Worm (Caenorhabditis elegans) whole organism, early embryonic: Measurements from ENCODE around the gene dyn-1.

Source experiments
- B0310.2 ChIP-seq: sonication (generic microtip); optimal IDR thresholded peaks from 2 replicates; lab custom pipeline; 2016; ENCODE audit warnings: mild to moderate bottlenecking, missing genetic modification characterization, missing compliant biosample characterization
- F13C5.2 ChIP-seq: sonication (generic microtip); optimal IDR thresholded peaks from 2 replicates; lab custom pipeline; 2017; ENCODE audit warnings: mild to moderate bottlenecking, missing genetic modification characterization, inconsistent platforms, missing compliant biosample characterization
- aly-1 ChIP-seq: sonication (generic microtip); optimal IDR thresholded peaks from 2 replicates; lab custom pipeline; 2016; ENCODE audit warnings: missing genetic modification characterization, missing compliant biosample characterization
- ama-1 ChIP-seq: fragments of 150-350 bp; optimal IDR thresholded peaks from 2 replicates; lab custom pipeline; 2014
- ceh-13 ChIP-seq: fragments of 200-800 bp; sonication (Bioruptor generic); optimal IDR thresholded peaks from 2 replicates; lab custom pipeline; 2018; ENCODE audit warnings: mild to moderate bottlenecking, missing genetic modification characterization, missing compliant biosample characterization
- ceh-36 ChIP-seq: sonication (generic microtip); optimal IDR thresholded peaks from 2 replicates; lab custom pipeline; 2016; ENCODE audit warnings: missing genetic modification characterization, inconsistent platforms, missing compliant biosample characterization
- ets-7 ChIP-seq: sonication (generic microtip); optimal IDR thresholded peaks from 2 replicates; lab custom pipeline; 2016; ENCODE audit warnings: missing genotype, missing genetic modification characterization, missing compliant biosample characterization
- flt-1 ChIP-seq: fragments of 200-800 bp; sonication (Bioruptor generic); IDR thresholded peaks from 2 replicates; pipeline ENCODE4 v1.3.6; 2022; ENCODE audit warnings: missing genetic modification characterization, missing compliant biosample characterization
- hmbx-1 ChIP-seq: sonication (generic microtip); optimal IDR thresholded peaks from 2 replicates; lab custom pipeline; 2016; ENCODE audit warnings: mild to moderate bottlenecking, missing genetic modification characterization, missing compliant biosample characterization
- hmg-4 ChIP-seq: fragments of 200-800 bp; sonication (Bioruptor generic); optimal IDR thresholded peaks from 2 replicates; lab custom pipeline; 2018; ENCODE audit warnings: mild to moderate bottlenecking, missing genetic modification characterization, missing compliant biosample characterization
- hnd-1 ChIP-seq: sonication (generic microtip); optimal IDR thresholded peaks from 2 replicates; lab custom pipeline; 2016; ENCODE audit warnings: missing genetic modification characterization, missing compliant biosample characterization
- pes-1 ChIP-seq: fragments of 200-800 bp; sonication (Bioruptor generic); IDR thresholded peaks from 2 replicates; pipeline ENCODE4 v1.3.6; 2022; ENCODE audit warnings: missing genetic modification reagents, missing genetic modification characterization, missing compliant biosample characterization
- scrt-1 ChIP-seq: fragments of 200-800 bp; sonication (Bioruptor generic); IDR thresholded peaks from 2 replicates; pipeline ENCODE4 v1.3.6; 2022; ENCODE audit warnings: missing genetic modification characterization, missing compliant biosample characterization
- sea-1 ChIP-seq: fragments of 200-800 bp; sonication (Bioruptor generic); conservative IDR thresholded peaks from 2 replicates; pipeline ENCODE4 v1.3.6; 2022; ENCODE audit warnings: missing genetic modification characterization, missing compliant biosample characterization
- tbx-11 ChIP-seq: fragments of 200-800 bp; sonication (Bioruptor generic); IDR thresholded peaks from 2 replicates; pipeline ENCODE4 v1.3.6; 2022; ENCODE audit warnings: missing genetic modification characterization, missing compliant biosample characterization
- tbx-37 ChIP-seq: fragments of 200-800 bp; sonication (Bioruptor generic); conservative IDR thresholded peaks from 2 replicates; pipeline ENCODE4 v1.3.6; 2022; ENCODE audit warnings: missing genetic modification reagents, missing genetic modification characterization, missing compliant biosample characterization
- tra-4 ChIP-seq: sonication (generic microtip); optimal IDR thresholded peaks from 2 replicates; lab custom pipeline; 2017; ENCODE audit warnings: missing genetic modification characterization, missing compliant biosample characterization

dyn-1 gene

ce11 chrX:15559473-15559872, 9.2 kb upstream of the dyn-1 start:
- TF ChIP-seq hmg-4 (GFP tag; lab: Kevin White, UChicago) (no peak), B0310.2 (tag; lab: Kevin White, UChicago) (no peak), scrt-1 (GFP tag; lab: Robert Waterston, UW) (no peak), flt-1 (no peak), aly-1 (no peak), tbx-11 (GFP tag; lab: Robert Waterston, UW) (no peak), hmbx-1 (tag; lab: Kevin White, UChicago) (no peak), F13C5.2 (tag; lab: Kevin White, UChicago) (no peak), tra-4 (tag; lab: Kevin White, UChicago) (no peak), sea-1 (GFP tag; lab: Robert Waterston, UW) (no peak)

ce11 chrX:15564338-15564737, 4.4 kb upstream of the dyn-1 start:
- TF ChIP-seq hmg-4 (GFP tag; lab: Kevin White, UChicago) (no peak), F13C5.2 (tag; lab: Kevin White, UChicago) (no peak), tbx-11 (GFP tag; lab: Robert Waterston, UW) (no peak), pes-1 (GFP tag; lab: Robert Waterston, UW) (no peak), aly-1 (no peak), ets-7 (tag; lab: Kevin White, UChicago) (no peak), hmbx-1 (tag; lab: Kevin White, UChicago) (no peak), tbx-37 (GFP tag; lab: Robert Waterston, UW) (no peak), flt-1 (no peak), ama-1 (lab: Kevin White, UChicago) (no peak), scrt-1 (GFP tag; lab: Robert Waterston, UW) (no peak), B0310.2 (tag; lab: Kevin White, UChicago) (no peak), ceh-13 (GFP tag; lab: Kevin White, UChicago) (no peak), tra-4 (tag; lab: Kevin White, UChicago) (no peak), sea-1 (GFP tag; lab: Robert Waterston, UW) (no peak), ceh-36 (tag; lab: Kevin White, UChicago) (no peak), hnd-1 (tag; lab: Kevin White, UChicago) (no peak)

ce11 chrX:15566640-15567039, 2.0 kb upstream of the dyn-1 start:
- TF ChIP-seq pes-1 (GFP tag; lab: Robert Waterston, UW): 0 out of 2 replicates have a peak, but pooled peaks have one; percentile 49
- TF ChIP-seq F13C5.2 (tag; lab: Kevin White, UChicago): peak; percentile 22
- TF ChIP-seq tbx-11 (GFP tag; lab: Robert Waterston, UW): no peak
- TF ChIP-seq ets-7 (tag; lab: Kevin White, UChicago): no peak
- TF ChIP-seq ceh-36 (tag; lab: Kevin White, UChicago): no peak
- TF ChIP-seq tbx-37 (GFP tag; lab: Robert Waterston, UW): no peak
- no peak for TF ChIP-seq B0310.2 (tag; lab: Kevin White, UChicago)
- TF ChIP-seq hmg-4 (GFP tag; lab: Kevin White, UChicago): peak; percentile 50

ce11 chrX:15569633-15570032, 943 bp downstream of the dyn-1 start:
- TF ChIP-seq tbx-11 (GFP tag; lab: Robert Waterston, UW): no peak
- TF ChIP-seq tbx-37 (GFP tag; lab: Robert Waterston, UW): no peak
- TF ChIP-seq hnd-1 (tag; lab: Kevin White, UChicago): no peak
- TF ChIP-seq scrt-1 (GFP tag; lab: Robert Waterston, UW): no peak
- TF ChIP-seq ceh-13 (GFP tag; lab: Kevin White, UChicago): no peak
- TF ChIP-seq hmg-4 (GFP tag; lab: Kevin White, UChicago): no peak
- TF ChIP-seq ama-1 (lab: Kevin White, UChicago): no peak
- TF ChIP-seq B0310.2 (tag; lab: Kevin White, UChicago): no peak
- no peak for TF ChIP-seq F13C5.2 (tag; lab: Kevin White, UChicago)
- TF ChIP-seq aly-1: no peak
- no peak for TF ChIP-seq sea-1 (GFP tag; lab: Robert Waterston, UW)
- no peak for TF ChIP-seq tra-4 (tag; lab: Kevin White, UChicago)
- TF ChIP-seq flt-1: no peak
- no peak for TF ChIP-seq pes-1 (GFP tag; lab: Robert Waterston, UW)
- no peak for TF ChIP-seq ets-7 (tag; lab: Kevin White, UChicago)
- TF ChIP-seq hmbx-1 (tag; lab: Kevin White, UChicago): no peak
- no peak for TF ChIP-seq ceh-36 (tag; lab: Kevin White, UChicago)

- TF ChIP-seq aly-1 (peak; percentile 5), hmg-4 (GFP tag; lab: Kevin White, UChicago) (no peak), hnd-1 (tag; lab: Kevin White, UChicago) (no peak)
Measured at ce11 chrX:15572021-15572420, 3.3 kb downstream of the dyn-1 start.

- no peak for TF ChIP-seq hnd-1 (tag; lab: Kevin White, UChicago)
Measured at ce11 chrX:15575460-15575859, 6.8 kb downstream of the dyn-1 start.

ce11 chrX:15576942-15577341, 8.3 kb downstream of the dyn-1 start, which contains the start of gene K09A9.6:
Gene K09A9.6 (plus strand): TSS chrX:15577242.
- TF ChIP-seq tbx-37 (GFP tag; lab: Robert Waterston, UW) (no peak), B0310.2 (tag; lab: Kevin White, UChicago) (no peak), pes-1 (GFP tag; lab: Robert Waterston, UW) (no peak), flt-1 (no peak), ceh-13 (GFP tag; lab: Kevin White, UChicago) (no peak), hnd-1 (tag; lab: Kevin White, UChicago) (no peak), scrt-1 (GFP tag; lab: Robert Waterston, UW) (no peak), hmg-4 (GFP tag; lab: Kevin White, UChicago) (no peak), hmbx-1 (tag; lab: Kevin White, UChicago) (no peak), ama-1 (lab: Kevin White, UChicago) (no peak), F13C5.2 (tag; lab: Kevin White, UChicago) (no peak), aly-1 (no peak)
